Worm (Caenorhabditis elegans): ENCODE results near the gene rfip-2.

ce11 chrII:701371-702139 lies 22.0 kb upstream of the rfip-2 start, which contains the start of gene thoc-1:
- no peak for TF ChIP-seq lin-13 (GFP tag; optimal IDR thresholded peaks at IDR 0.05)
- peak in 1 of 3 experiments; percentile 6 for TF ChIP-seq dpl-1 (GFP tag; optimal IDR thresholded peaks at IDR 0.05)
- no peak for TF ChIP-seq egl-27 (tag; optimal IDR thresholded peaks at IDR 0.05)
- no peak for TF ChIP-seq ztf-11 (tag; optimal IDR thresholded peaks at IDR 0.05)
- no peak for TF ChIP-seq lin-39 (tag; optimal IDR thresholded peaks at IDR 0.05)
- TF ChIP-seq unc-30 (tag; optimal IDR thresholded peaks at IDR 0.05): no peak
- no peak for TF ChIP-seq ceh-63 (GFP tag; optimal IDR thresholded peaks at IDR 0.05)
- no peak for TF ChIP-seq fkh-10 (GFP tag; optimal IDR thresholded peaks at IDR 0.05)
- no peak for TF ChIP-seq ces-1 (GFP tag; optimal IDR thresholded peaks at IDR 0.05)
- TF ChIP-seq ztf-4 (tag; optimal IDR thresholded peaks at IDR 0.05): no peak
- TF ChIP-seq lir-3 (tag; optimal IDR thresholded peaks at IDR 0.05; ENCODE audit: poor library complexity): no peak
- no peak for TF ChIP-seq sox-4 (tag; optimal IDR thresholded peaks at IDR 0.05)
- TF ChIP-seq lin-35 (GFP tag; optimal IDR thresholded peaks at IDR 0.05): peak in 1 of 2 experiments; percentile 11
- TF ChIP-seq unc-130 (tag; optimal IDR thresholded peaks at IDR 0.05): no peak

All from whole organism, L1 larva.